Worm (Caenorhabditis elegans): ENCODE data around the gene F41H10.2.
"Not testable (repeated sequence)": the region's sequence is repeated elsewhere in the genome, so short reads cannot be mapped to it uniquely, and the experiment has no call there.

DNA sequence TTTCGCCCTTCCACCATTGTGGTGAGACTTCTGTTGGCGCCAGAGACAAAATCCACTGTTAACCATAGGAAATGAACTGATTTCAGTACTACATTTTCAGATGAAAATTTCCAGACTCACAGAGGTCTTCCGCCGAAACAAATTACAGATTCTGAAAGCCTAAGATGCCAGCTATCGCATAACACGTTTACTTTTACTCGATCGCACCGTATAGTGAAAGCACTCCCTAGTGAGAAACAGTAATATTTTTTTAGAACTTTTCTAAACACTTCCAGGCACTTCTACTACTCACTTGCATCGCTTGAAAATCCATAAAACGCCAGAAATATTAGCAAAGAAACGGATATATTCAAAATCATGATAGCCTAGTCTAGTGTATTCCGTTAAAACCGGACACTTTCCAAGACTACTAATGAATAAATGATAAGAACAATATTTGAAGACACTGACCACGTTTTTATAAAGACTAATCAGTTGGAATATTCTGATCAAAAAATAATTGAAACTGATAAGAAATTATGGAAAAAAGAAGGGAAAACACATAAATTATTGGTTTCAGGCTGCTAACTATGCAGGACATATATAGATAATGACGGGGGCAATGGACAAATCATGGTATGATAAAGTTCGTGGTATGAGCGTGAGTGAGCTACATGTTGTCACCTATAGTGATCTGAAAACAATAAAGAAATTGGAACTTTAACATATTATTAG is 30.8 kb upstream of the F41H10.2 start, which contains the start of gene gba-4:
- not testable (repeated sequence) for TF ChIP-seq ces-1 (GFP tag; optimal IDR thresholded peaks at IDR 0.05); nhr-11 (tag; optimal IDR thresholded peaks at IDR 0.05); fkh-10 (GFP tag; optimal IDR thresholded peaks at IDR 0.05); nhr-42 (GFP tag; IDR thresholded peaks at IDR 0.05); spr-3 (GFP tag; optimal IDR thresholded peaks at IDR 0.05); nhr-237 (tag; optimal IDR thresholded peaks at IDR 0.05)
- TF ChIP-seq nhr-28 (tag; optimal IDR thresholded peaks at IDR 0.05): peak; percentile 35

Measured in whole organism, L4 larva.